Worm (Caenorhabditis elegans): ENCODE measurements around the gene F36A4.2.

F36A4.2 gene

ce11 chrIV:4272167-4272566 is 1.1 kb downstream of the F36A4.2 start, which contains the start of gene F36A4.1:
TSS of gene F36A4.1 (plus strand) at chrIV:4272467.
- no peak for TF ChIP-seq elt-3 (tag; optimal IDR thresholded peaks at IDR 0.05)
- no peak for TF ChIP-seq R02D3.7 (tag; optimal IDR thresholded peaks at IDR 0.05)
- TF ChIP-seq snpc-4 (tag; optimal IDR thresholded peaks at IDR 0.05) = no peak
- no peak for TF ChIP-seq nfya-1 (tag; optimal IDR thresholded peaks at IDR 0.05; ENCODE audit: insufficient read depth)
- no peak for TF ChIP-seq zag-1 (tag; optimal IDR thresholded peaks at IDR 0.05)
- TF ChIP-seq lsy-12 (tag; optimal IDR thresholded peaks at IDR 0.05) = no peak
- no peak for TF ChIP-seq daf-12 (tag; optimal IDR thresholded peaks at IDR 0.05)
- TF ChIP-seq nhr-23 (tag; optimal IDR thresholded peaks at IDR 0.05) = no peak

- TF ChIP-seq fos-1 (tag; optimal IDR thresholded peaks at IDR 0.05) = no peak
- peak; percentile 52 for TF ChIP-seq ceh-28 (tag; optimal IDR thresholded peaks at IDR 0.05)
- TF ChIP-seq mdl-1 (tag; optimal IDR thresholded peaks at IDR 0.05) = no peak
- TF ChIP-seq daf-12 (tag; optimal IDR thresholded peaks at IDR 0.05) = no peak
- peak; percentile 23 for TF ChIP-seq pqm-1 (tag; optimal IDR thresholded peaks at IDR 0.05)
- no peak for TF ChIP-seq eor-1 (tag; optimal IDR thresholded peaks at IDR 0.05)
- TF ChIP-seq elt-2 (tag; optimal IDR thresholded peaks at IDR 0.05) = peak; percentile 27
- no peak for TF ChIP-seq elt-3 (tag; optimal IDR thresholded peaks at IDR 0.05)
Measured at ce11 chrIV:4277694-4278093, 6.7 kb downstream of the F36A4.2 start, which contains the start of gene nhr-78. TSS of gene nhr-78 (minus strand) at chrIV:4277875.

ce11 chrIV:4284020-4284419 is 13.0 kb downstream of the F36A4.2 start, which contains the start of gene F15E6.6:
TSS of gene F15E6.6 (minus strand) at chrIV:4284120.
- TF ChIP-seq nhr-43 (tag; optimal IDR thresholded peaks at IDR 0.05; ENCODE audit: poor library complexity, severe bottlenecking) (no peak), nhr-11 (tag; optimal IDR thresholded peaks at IDR 0.05) (no peak), lsy-12 (tag; optimal IDR thresholded peaks at IDR 0.05) (no peak), tbx-2 (tag; optimal IDR thresholded peaks at IDR 0.05) (no peak), hmg-11 (tag; optimal IDR thresholded peaks at IDR 0.05) (no peak), ZK546.5 (tag; optimal IDR thresholded peaks at IDR 0.05) (no peak), zag-1 (tag; optimal IDR thresholded peaks at IDR 0.05) (no peak), ceh-16 (tag; optimal IDR thresholded peaks at IDR 0.05) (no peak), elt-2 (tag; optimal IDR thresholded peaks at IDR 0.05) (no peak), elt-1 (tag; optimal IDR thresholded peaks at IDR 0.05) (no peak), nhr-12 (tag; optimal IDR thresholded peaks at IDR 0.05) (no peak), fkh-10 (GFP tag; optimal IDR thresholded peaks at IDR 0.05) (no peak), fkh-2 (tag; optimal IDR thresholded peaks at IDR 0.05) (no peak), ztf-11 (tag; optimal IDR thresholded peaks at IDR 0.05) (no peak)

DNA sequence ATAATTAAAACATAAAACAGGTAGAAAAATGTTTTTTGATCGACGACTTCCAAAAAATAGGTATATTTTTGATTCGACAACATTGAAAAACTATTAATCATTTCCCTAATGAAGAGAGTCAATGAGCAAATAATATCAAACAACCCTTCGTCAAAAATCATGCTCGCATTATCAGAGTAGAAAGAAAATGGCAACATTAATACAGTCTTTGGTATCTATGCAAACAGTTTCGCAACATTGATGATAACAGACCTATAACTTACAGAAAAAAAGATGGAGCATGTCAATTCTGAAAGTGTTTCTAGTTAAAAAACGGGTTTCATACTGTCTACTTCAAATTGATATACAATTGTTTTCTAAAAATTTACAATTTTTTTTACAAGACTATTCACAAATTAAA is 14.0 kb downstream of the F36A4.2 start:
- TF ChIP-seq pqm-1 (tag; optimal IDR thresholded peaks at IDR 0.05) (peak; percentile 48), elt-2 (tag; optimal IDR thresholded peaks at IDR 0.05) (peak; percentile 64), egl-27 (tag; optimal IDR thresholded peaks at IDR 0.05) (no peak)

ce11 chrIV:4288332-4288731 is 17.3 kb downstream of the F36A4.2 start, which contains the start of gene srv-4:
TSS of gene srv-4 (minus strand) at chrIV:4288432.
- TF ChIP-seq nhr-77 (tag; optimal IDR thresholded peaks at IDR 0.05) = no peak
- no peak for TF ChIP-seq nhr-23 (tag; optimal IDR thresholded peaks at IDR 0.05)
- no peak for TF ChIP-seq nhr-12 (tag; optimal IDR thresholded peaks at IDR 0.05)
- no peak for TF ChIP-seq ZK546.5 (tag; optimal IDR thresholded peaks at IDR 0.05)
- TF ChIP-seq nhr-237 (tag; optimal IDR thresholded peaks at IDR 0.05) = no peak
- no peak for TF ChIP-seq egl-27 (tag; optimal IDR thresholded peaks at IDR 0.05)
- TF ChIP-seq snpc-4 (tag; optimal IDR thresholded peaks at IDR 0.05) = no peak
- no peak for TF ChIP-seq elt-3 (tag; optimal IDR thresholded peaks at IDR 0.05)
- TF ChIP-seq skn-1 (tag; optimal IDR thresholded peaks at IDR 0.05) = no peak
- no peak for TF ChIP-seq ama-1 (optimal IDR thresholded peaks at IDR 0.05)
- TF ChIP-seq nhr-11 (tag; optimal IDR thresholded peaks at IDR 0.05) = no peak
- TF ChIP-seq mdl-1 (tag; optimal IDR thresholded peaks at IDR 0.05) = no peak
- TF ChIP-seq sea-2 (GFP tag; optimal IDR thresholded peaks at IDR 0.05) = no peak

DNA sequence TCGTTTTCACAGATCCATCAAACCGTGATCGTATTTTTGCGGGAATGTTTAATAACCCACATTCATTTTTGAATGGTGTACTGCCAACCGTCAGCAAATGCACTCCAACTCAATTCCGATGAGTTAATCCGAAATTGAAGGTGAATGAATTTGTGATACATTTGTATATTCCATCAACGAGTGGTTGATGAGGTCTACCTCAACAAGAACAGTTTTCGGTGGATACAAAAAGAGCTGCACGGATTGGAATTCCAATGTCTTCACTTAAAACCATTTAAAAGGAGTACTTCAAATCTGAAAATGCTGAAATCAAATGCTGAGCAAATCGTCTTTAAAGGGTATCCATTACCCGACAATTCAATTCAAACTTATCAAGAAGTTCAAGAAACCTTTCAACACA is 18.2 kb downstream of the F36A4.2 start, which contains the start of gene F15E6.5:
TSS of gene F15E6.5 (plus strand) at position 301 of the 400 bp plus-strand sequence.
- TF ChIP-seq ceh-28 (tag; optimal IDR thresholded peaks at IDR 0.05) (no peak), nhr-77 (tag; optimal IDR thresholded peaks at IDR 0.05) (no peak), ztf-4 (tag; optimal IDR thresholded peaks at IDR 0.05) (no peak), unc-62 (GFP tag; optimal IDR thresholded peaks at IDR 0.05) (no peak), tbx-2 (tag; optimal IDR thresholded peaks at IDR 0.05) (no peak), ZK546.5 (tag; optimal IDR thresholded peaks at IDR 0.05) (no peak), elt-1 (tag; optimal IDR thresholded peaks at IDR 0.05) (no peak), nhr-76 (tag; optimal IDR thresholded peaks at IDR 0.05) (no peak), nhr-237 (tag; optimal IDR thresholded peaks at IDR 0.05) (no peak), daf-12 (tag; optimal IDR thresholded peaks at IDR 0.05) (no peak)

Data from whole organism, L3 larva.